Fruit fly (Drosophila melanogaster): Measurements from ENCODE around the gene Phf7.
"Not testable (repeated sequence)": the region's sequence is repeated elsewhere in the genome, so short reads cannot be mapped to it uniquely, and the experiment has no call there.

Gene Phf7

dm6 chrX:20165773-20166412 lies at the start of gene Phf7 (continued):
- TF ChIP-seq HmgZ (tag; optimal IDR thresholded peaks at IDR 0.05) (peak; percentile 1), hb (GFP tag; IDR thresholded peaks at IDR 0.05; ENCODE audit: partially characterized antibody) (peak; percentile 65), gfzf (GFP tag; optimal IDR thresholded peaks at IDR 0.05) (peak; percentile 36), CG11456 (GFP tag; IDR thresholded peaks at IDR 0.05) (no peak), bbx (GFP tag; IDR thresholded peaks at IDR 0.05; ENCODE audit: partially characterized antibody) (peak; percentile 77), CG6854 (GFP tag; optimal IDR thresholded peaks at IDR 0.05) (no peak), disco-r (GFP tag; optimal IDR thresholded peaks at IDR 0.05) (no peak), CG3847 (GFP tag; IDR thresholded peaks at IDR 0.05) (0 out of 2 replicates have a peak, but pooled peaks have one; percentile 12), Ets97D (GFP tag; optimal IDR thresholded peaks at IDR 0.05) (peak; percentile 77), Lhr (GFP tag; optimal IDR thresholded peaks at IDR 0.05) (peak; percentile 49), CG3995 (GFP tag; optimal IDR thresholded peaks at IDR 0.05) (peak; percentile 12), phol (tag; optimal IDR thresholded peaks at IDR 0.05) (peak; percentile 42), amos (GFP tag; IDR thresholded peaks at IDR 0.05; ENCODE audit: partially characterized antibody) (peak; percentile 86), sna (GFP tag; IDR thresholded peaks at IDR 0.05; ENCODE audit: partially characterized antibody) (peak; percentile 58), ase (GFP tag; IDR thresholded peaks at IDR 0.05) (no peak), CG4424 (GFP tag; optimal IDR thresholded peaks at IDR 0.05) (no peak), ftz-f1 (GFP tag; optimal IDR thresholded peaks at IDR 0.05) (no peak), CG10321 (GFP tag; IDR thresholded peaks at IDR 0.05) (no peak), CG42726 (GFP tag; IDR thresholded peaks at IDR 0.05; ENCODE audit: partially characterized antibody) (peak; percentile 85), dpn (GFP tag; optimal IDR thresholded peaks at IDR 0.05) (no peak), CG2116 (GFP tag; optimal IDR thresholded peaks at IDR 0.05) (peak; percentile 62), Bteb2 (GFP tag; optimal IDR thresholded peaks at IDR 0.05) (no peak), CG15514 (GFP tag; optimal IDR thresholded peaks at IDR 0.05) (peak; percentile 66), HHEX (GFP tag; optimal IDR thresholded peaks at IDR 0.05) (no peak), Dek (tag; optimal IDR thresholded peaks at IDR 0.05) (no peak), ato (GFP tag; IDR thresholded peaks at IDR 0.05; ENCODE audit: partially characterized antibody) (peak; percentile 59), Doc3 (GFP tag; IDR thresholded peaks at IDR 0.05; ENCODE audit: partially characterized antibody) (peak; percentile 56), Sin3A (optimal IDR thresholded peaks at IDR 0.05) (peak; percentile 65), oc (tag; optimal IDR thresholded peaks at IDR 0.05) (no peak), Scr (GFP tag; IDR thresholded peaks at IDR 0.05; ENCODE audit: partially characterized antibody) (peak; percentile 73), ara (GFP tag; IDR thresholded peaks at IDR 0.05) (no peak), CG33213 (GFP tag; optimal IDR thresholded peaks at IDR 0.05) (peak; percentile 52), CG14710 (tag; optimal IDR thresholded peaks at IDR 0.05) (peak; percentile 38)

dm6 chrX:20209503-20209902 lies 43.9 kb upstream of the Phf7 start, which contains the start of gene SdicB:
TSS of gene SdicB (minus strand) at chrX:20209603.
- TF ChIP-seq CG4730 (GFP tag; IDR thresholded peaks at IDR 0.05); knrl (GFP tag; IDR thresholded peaks at IDR 0.05; ENCODE audit: partially characterized antibody); CG11085 (GFP tag; IDR thresholded peaks at IDR 0.05): not testable (repeated sequence)

DNA sequence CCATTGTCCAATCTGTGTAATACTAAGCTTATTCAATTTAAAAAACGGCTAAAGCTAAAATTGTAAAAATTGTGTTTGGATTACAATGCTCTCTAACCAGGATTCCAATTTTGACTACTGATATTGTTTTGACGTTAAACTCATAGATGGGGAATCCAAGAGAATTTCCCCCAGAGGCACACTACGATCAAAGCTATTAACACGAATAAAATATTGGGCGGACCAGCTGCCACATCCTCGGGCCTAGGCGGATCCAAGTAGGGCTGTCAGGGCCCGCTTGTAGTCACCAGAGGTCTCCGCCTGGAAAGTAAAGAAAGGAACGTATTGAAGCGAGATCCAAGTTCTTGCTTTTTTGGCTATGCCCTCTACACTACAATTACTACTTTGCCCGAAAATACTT lies 36.2 kb upstream of the Phf7 start, which contains the start of gene SdicA:
Gene SdicA (minus strand): TSS at position 101 of the 400 bp plus-strand sequence.
- not testable (repeated sequence) for TF ChIP-seq CG14014 (GFP tag; IDR thresholded peaks at IDR 0.05); fd3F (GFP tag; optimal IDR thresholded peaks at IDR 0.05); NFAT (GFP tag; IDR thresholded peaks at IDR 0.05)
